Worm (Caenorhabditis elegans): ENCODE data around the gene srz-42.

DNA sequence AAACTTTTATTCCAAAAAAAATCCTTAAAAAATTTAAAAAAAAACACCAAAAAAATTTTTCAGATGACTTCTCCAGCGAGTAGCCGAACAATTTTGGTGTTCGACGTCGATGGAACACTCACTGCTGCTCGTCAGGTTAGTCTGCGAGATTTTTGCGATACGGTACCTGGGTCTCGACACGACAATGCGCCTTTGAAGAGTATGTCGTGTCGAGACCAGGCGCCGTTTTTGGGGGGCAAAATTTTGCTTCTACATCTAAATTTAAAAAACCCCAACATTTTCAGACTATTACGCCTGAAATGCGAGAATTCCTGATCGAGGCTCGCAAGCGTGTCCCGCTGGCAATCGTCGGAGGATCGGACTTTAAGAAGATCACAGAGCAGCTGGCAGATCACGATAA is 45.7 kb upstream of the srz-42 start, which contains the start of gene F52B11.2:
- TF ChIP-seq ztf-23 (GFP tag; IDR thresholded peaks at IDR 0.05) (no peak), T22C8.4 (GFP tag; IDR thresholded peaks at IDR 0.05) (no peak)
